Fruit fly (Drosophila melanogaster) whole organism, embryonic: ENCODE data around the gene CG14644.

Experiments
- Bgb ChIP-seq: fragments of 200-800 bp; sonication (Bioruptor generic); IDR thresholded peaks from 2 replicates; pipeline ENCODE4 v1.3.6; 2022; ENCODE audit warnings: missing biosample characterization, missing genetic modification characterization; ENCODE audit not compliant: partially characterized antibody
- CG11085 ChIP-seq: fragments of 200-800 bp; sonication (Bioruptor generic); IDR thresholded peaks from 2 replicates; pipeline ENCODE4 v1.3.6; 2022; ENCODE audit warnings: missing biosample characterization, missing genetic modification characterization
- CG11247 ChIP-seq: fragments of 200-800 bp; sonication (Bioruptor generic); IDR thresholded peaks from 2 replicates; pipeline ENCODE4 v1.3.6; 2022; ENCODE audit warnings: missing biosample characterization, missing genetic modification characterization
- CG1233 ChIP-seq: fragments of 200-800 bp; sonication (Bioruptor generic); optimal IDR thresholded peaks from 4 replicates; lab custom pipeline; 2018; ENCODE audit warnings: missing biosample characterization, mild to moderate bottlenecking, missing genetic modification characterization
- CG12942 ChIP-seq: fragments of 200-800 bp; sonication (Bioruptor generic); optimal IDR thresholded peaks from 3 replicates; lab custom pipeline; 2016; ENCODE audit warnings: missing biosample characterization, missing genetic modification characterization
- CG13624 ChIP-seq: fragments of 200-800 bp; sonication (Bioruptor generic); optimal IDR thresholded peaks from 2 replicates; lab custom pipeline; 2016; ENCODE audit warnings: missing biosample characterization, missing genetic modification characterization
- CG14667 ChIP-seq: fragments of 200-800 bp; sonication (Bioruptor generic); IDR thresholded peaks from 2 replicates; pipeline ENCODE4 v1.3.6; 2022; ENCODE audit warnings: missing biosample characterization, missing genetic modification characterization
- CG17802 ChIP-seq: fragments of 200-800 bp; sonication (Bioruptor generic); optimal IDR thresholded peaks from 2 replicates; lab custom pipeline; 2018; ENCODE audit warnings: missing biosample characterization, mild to moderate bottlenecking, missing genetic modification characterization, moderate library complexity
- CG3163 ChIP-seq: fragments of 200-800 bp; sonication (Bioruptor generic); optimal IDR thresholded peaks from 3 replicates; lab custom pipeline; 2016; ENCODE audit warnings: missing biosample characterization, missing genetic modification characterization
- CG34224 ChIP-seq: fragments of 200-800 bp; sonication (Bioruptor generic); IDR thresholded peaks from 3 replicates; pipeline ENCODE4 v1.3.6; 2022; ENCODE audit warnings: missing biosample characterization, missing genetic modification characterization; ENCODE audit not compliant: partially characterized antibody
- CG34376 ChIP-seq: fragments of 200-800 bp; sonication (Bioruptor generic); optimal IDR thresholded peaks from 2 replicates; lab custom pipeline; 2018; ENCODE audit warnings: missing biosample characterization, mild to moderate bottlenecking, missing genetic modification characterization
- CG3847 ChIP-seq: fragments of 200-800 bp; sonication (Bioruptor generic); IDR thresholded peaks from 2 replicates; pipeline ENCODE4 v1.3.6; 2022; ENCODE audit warnings: missing biosample characterization, missing genetic modification characterization
- CG4820 ChIP-seq: fragments of 200-800 bp; sonication (Bioruptor generic); optimal IDR thresholded peaks from 3 replicates; lab custom pipeline; 2016; ENCODE audit warnings: missing biosample characterization, missing genetic modification characterization
- CG8944 ChIP-seq: fragments of 200-800 bp; sonication (Bioruptor generic); optimal IDR thresholded peaks from 3 replicates; lab custom pipeline; 2016; ENCODE audit warnings: missing biosample characterization, missing genetic modification characterization
- Camta ChIP-seq: fragments of 200-800 bp; sonication (Bioruptor generic); optimal IDR thresholded peaks from 2 replicates; lab custom pipeline; 2016; ENCODE audit warnings: missing biosample characterization, missing genetic modification characterization
- Ets65A ChIP-seq: fragments of 200-800 bp; sonication (Bioruptor generic); peaks from one replicate; lab custom pipeline; 2016; ENCODE audit warnings: missing biosample characterization, missing genetic modification characterization
- Ets97D ChIP-seq: fragments of 200-800 bp; sonication (Bioruptor generic); optimal IDR thresholded peaks from 3 replicates; lab custom pipeline; 2016; ENCODE audit warnings: missing biosample characterization, missing genetic modification characterization
- Fer3 ChIP-seq: fragments of 200-800 bp; sonication (Bioruptor generic); optimal IDR thresholded peaks from 2 replicates; lab custom pipeline; 2018; ENCODE audit warnings: missing biosample characterization, mild to moderate bottlenecking, missing genetic modification characterization, moderate library complexity
- HHEX ChIP-seq: fragments of 200-800 bp; sonication (Bioruptor generic); optimal IDR thresholded peaks from 3 replicates; lab custom pipeline; 2017; ENCODE audit warnings: missing biosample characterization, mild to moderate bottlenecking, missing genetic modification characterization, missing genetic modification reagents
- HLH3B ChIP-seq: fragments of 200-800 bp; sonication (Bioruptor generic); IDR thresholded peaks from 2 replicates; pipeline ENCODE4 v1.3.6; 2022; ENCODE audit warnings: missing biosample characterization, missing genetic modification characterization
- Hr39 ChIP-seq: fragments of >200 bp; optimal IDR thresholded peaks from 2 replicates; lab custom pipeline; 2017
- Neu2 ChIP-seq: fragments of 200-800 bp; sonication (Bioruptor generic); optimal IDR thresholded peaks from 3 replicates; lab custom pipeline; 2016; ENCODE audit warnings: missing biosample characterization, missing genetic modification characterization, borderline replicate concordance
- NfI ChIP-seq: fragments of 200-800 bp; sonication (Bioruptor generic); optimal IDR thresholded peaks from 3 replicates; lab custom pipeline; 2018; ENCODE audit warnings: missing biosample characterization, mild to moderate bottlenecking, missing genetic modification characterization, moderate library complexity
- Six4 ChIP-seq: fragments of 200-800 bp; sonication (Bioruptor generic); optimal IDR thresholded peaks from 2 replicates; lab custom pipeline; 2016; ENCODE audit warnings: missing biosample characterization, missing genetic modification characterization
- Sox100B ChIP-seq: fragments of 200-800 bp; sonication (Bioruptor generic); optimal IDR thresholded peaks from 3 replicates; lab custom pipeline; 2018; ENCODE audit warnings: missing biosample characterization, mild to moderate bottlenecking, missing genetic modification characterization
- Sry-δ ChIP-seq: fragments of 200-800 bp; sonication (Bioruptor generic); optimal IDR thresholded peaks from 2 replicates; lab custom pipeline; 2016; ENCODE audit warnings: missing biosample characterization, missing genetic modification characterization
- TFAM ChIP-seq: fragments of 200-800 bp; sonication (Bioruptor generic); optimal IDR thresholded peaks from 2 replicates; lab custom pipeline; 2017; ENCODE audit warnings: missing biosample characterization, missing genetic modification characterization, inconsistent platforms
- ems ChIP-seq: fragments of 200-800 bp; sonication (Bioruptor generic); optimal IDR thresholded peaks from 3 replicates; lab custom pipeline; 2016; ENCODE audit warnings: missing biosample characterization, missing genetic modification characterization
- esg ChIP-seq: fragments of 200-800 bp; sonication (Bioruptor generic); conservative IDR thresholded peaks from 2 replicates; pipeline ENCODE4 v1.3.6; 2022; ENCODE audit warnings: missing biosample characterization, missing genetic modification characterization
- fd3F ChIP-seq: fragments of 200-800 bp; sonication (Bioruptor generic); optimal IDR thresholded peaks from 2 replicates; lab custom pipeline; 2018; ENCODE audit warnings: missing biosample characterization, mild to moderate bottlenecking, missing genetic modification characterization, moderate library complexity
- gsb ChIP-seq: fragments of 200-800 bp; sonication (Bioruptor generic); IDR thresholded peaks from 2 replicates; pipeline ENCODE4 v1.3.6; 2022; ENCODE audit warnings: missing biosample characterization, missing genetic modification characterization
- hbn ChIP-seq: fragments of 200-800 bp; sonication (Bioruptor generic); IDR thresholded peaks from 2 replicates; pipeline ENCODE4 v1.3.6; 2022; ENCODE audit warnings: missing biosample characterization, missing genetic modification characterization; ENCODE audit not compliant: partially characterized antibody
- ind ChIP-seq: fragments of 200-800 bp; sonication (Bioruptor generic); optimal IDR thresholded peaks from 3 replicates; lab custom pipeline; 2016; ENCODE audit warnings: missing biosample characterization, missing genetic modification characterization
- insv ChIP-seq, 2 experiments: fragments of 200-800 bp; sonication (Bioruptor generic); optimal IDR thresholded peaks; 3 replicates each; lab custom pipeline; 2016 to 2018; ENCODE audit warnings: missing biosample characterization in 2 of 2, missing genetic modification characterization in 2 of 2
- lbe ChIP-seq: fragments of 200-800 bp; sonication (Bioruptor generic); optimal IDR thresholded peaks from 2 replicates; lab custom pipeline; 2016; ENCODE audit warnings: missing biosample characterization, mild to moderate bottlenecking, missing genetic modification characterization
- lmd ChIP-seq: fragments of 200-800 bp; sonication (Bioruptor generic); IDR thresholded peaks from 2 replicates; pipeline ENCODE4 v1.3.6; 2022; ENCODE audit warnings: missing biosample characterization, missing genetic modification characterization
- lola ChIP-seq, 3 experiments: fragments of >200 bp in 2 of 3; fragments of 200-800 bp in 1 of 3; sonication (Bioruptor generic) in 1 of 3; optimal IDR thresholded peaks; 2 replicates each; lab custom pipeline; 2017 to 2019; ENCODE audit warnings: missing biosample characterization in 3 of 3, missing genetic modification characterization in 3 of 3, mild to moderate bottlenecking in 1 of 3, moderate library complexity in 1 of 3
- sug ChIP-seq: fragments of 200-800 bp; optimal IDR thresholded peaks from 2 replicates; lab custom pipeline; 2019; ENCODE audit warnings: missing biosample characterization, mild to moderate bottlenecking, missing genetic modification characterization, moderate library complexity
- tin ChIP-seq: fragments of 200-800 bp; sonication (Bioruptor generic); optimal IDR thresholded peaks from 3 replicates; lab custom pipeline; 2016; ENCODE audit warnings: missing biosample characterization, missing genetic modification characterization
- trem ChIP-seq: fragments of 200-800 bp; optimal IDR thresholded peaks from 3 replicates; lab custom pipeline; 2019; ENCODE audit warnings: missing biosample characterization, mild to moderate bottlenecking, missing genetic modification characterization, moderate library complexity
- unc-4 ChIP-seq: fragments of 200-800 bp; sonication (Bioruptor generic); IDR thresholded peaks from 2 replicates; pipeline ENCODE4 v1.3.6; 2022; ENCODE audit warnings: missing biosample characterization, missing genetic modification characterization; ENCODE audit not compliant: partially characterized antibody
- usp ChIP-seq: fragments of >200 bp; optimal IDR thresholded peaks from 2 replicates; lab custom pipeline; 2017; ENCODE audit warnings: missing biosample characterization, missing genetic modification characterization
- zf30C ChIP-seq: fragments of 200-800 bp; sonication (Bioruptor generic); optimal IDR thresholded peaks from 3 replicates; lab custom pipeline; 2018; ENCODE audit warnings: missing biosample characterization, mild to moderate bottlenecking, missing genetic modification characterization

Gene CG14644

dm6 chr3R:4234991-4235553, 17.8 kb downstream of the CG14644 start, which contains the start of gene Gel (continued):
- no peak for TF ChIP-seq CG12942 (GFP tag; lab: Kevin White, UChicago)
- no peak for TF ChIP-seq Camta
- no peak for TF ChIP-seq CG14667
- TF ChIP-seq tin (GFP tag; lab: Kevin White, UChicago) = no peak
- peak; percentile 7 for TF ChIP-seq CG13624
- no peak for TF ChIP-seq HHEX (GFP tag; lab: Kevin White, UChicago)
- no peak for TF ChIP-seq ind
- no peak for TF ChIP-seq usp (GFP tag; lab: Kevin White, UChicago)
- TF ChIP-seq NfI = no peak
- TF ChIP-seq CG11085 (GFP tag; lab: Robert Waterston, UW) = no peak
- TF ChIP-seq ems (GFP tag; lab: Kevin White, UChicago) = no peak
- no peak for TF ChIP-seq trem (tag; lab: Kevin White, UChicago)
- no peak for TF ChIP-seq Neu2 (GFP tag; lab: Kevin White, UChicago)
- TF ChIP-seq CG1233 (GFP tag; lab: Kevin White, UChicago) = no peak
- TF ChIP-seq unc-4 (GFP tag; lab: Robert Waterston, UW) = no peak
- TF ChIP-seq sug (tag; lab: Kevin White, UChicago) = peak; percentile 46
- TF ChIP-seq Sry-δ (GFP tag; lab: Kevin White, UChicago) = no peak
- TF ChIP-seq TFAM (GFP tag; lab: Kevin White, UChicago) = no peak
- TF ChIP-seq Six4 (GFP tag; lab: Kevin White, UChicago) = no peak
- TF ChIP-seq CG4820 (GFP tag; lab: Kevin White, UChicago) = no peak
- TF ChIP-seq lmd (GFP tag; lab: Robert Waterston, UW) = no peak
- TF ChIP-seq fd3F (GFP tag; lab: Kevin White, UChicago) = no peak
- TF ChIP-seq hbn = no peak
- 0 out of 2 replicates have a peak, but pooled peaks have one; percentile 18 for TF ChIP-seq Bgb (GFP tag; lab: Robert Waterston, UW)
- TF ChIP-seq Fer3 (tag; lab: Kevin White, UChicago) = no peak
- TF ChIP-seq CG17802 (tag; lab: Kevin White, UChicago) = no peak
- no peak for TF ChIP-seq lola (GFP tag; optimal IDR thresholded peaks at IDR 0.05; lab: Kevin White, UChicago)
- no peak for TF ChIP-seq Ets65A (GFP tag; lab: Kevin White, UChicago)
- no peak for TF ChIP-seq lbe
- no peak for TF ChIP-seq esg (GFP tag; lab: Robert Waterston, UW)
- no peak for TF ChIP-seq zf30C
- peak; percentile 88 for TF ChIP-seq CG34376 (GFP tag; lab: Kevin White, UChicago)
- no peak for TF ChIP-seq CG34224 (GFP tag; lab: Robert Waterston, UW)
- no peak for TF ChIP-seq gsb
- TF ChIP-seq CG3847 (GFP tag; lab: Robert Waterston, UW) = no peak
- TF ChIP-seq CG11247 (GFP tag; lab: Robert Waterston, UW) = no peak
- no peak for TF ChIP-seq insv (GFP tag; optimal IDR thresholded peaks at IDR 0.05; lab: Kevin White, UChicago)
- no peak for TF ChIP-seq Ets97D (GFP tag; lab: Kevin White, UChicago)
- TF ChIP-seq CG8944 (GFP tag; lab: Kevin White, UChicago) = no peak
- TF ChIP-seq HLH3B (GFP tag; lab: Robert Waterston, UW) = no peak
- TF ChIP-seq Sox100B (GFP tag; lab: Kevin White, UChicago) = no peak
- peak; percentile 90 for TF ChIP-seq Hr39 (lab: Kevin White, UChicago)
- no peak for TF ChIP-seq CG3163 (GFP tag; lab: Kevin White, UChicago)
